Fruit fly (Drosophila melanogaster) whole organism, embryonic: ENCODE results near the gene Vinc.

ENCODE experiments used
- Asciz ChIP-seq: fragments of 200-800 bp; sonication (Bioruptor generic); optimal IDR thresholded peaks from 2 replicates; lab custom pipeline; 2017; ENCODE audit warnings: missing biosample characterization, mild to moderate bottlenecking, missing genetic modification characterization, missing genetic modification reagents
- Atf-2 ChIP-seq: fragments of 200-800 bp; sonication (Bioruptor generic); optimal IDR thresholded peaks from 2 replicates; lab custom pipeline; 2016; ENCODE audit warnings: missing biosample characterization, missing genetic modification characterization
- Atf6 ChIP-seq: fragments of 200-800 bp; sonication (Bioruptor generic); IDR thresholded peaks from 2 replicates; pipeline ENCODE4 v1.3.6; 2022; ENCODE audit warnings: missing biosample characterization, missing genetic modification characterization
- BtbVII ChIP-seq: fragments of 200-800 bp; sonication (Bioruptor generic); optimal IDR thresholded peaks from 3 replicates; lab custom pipeline; 2017; ENCODE audit warnings: missing biosample characterization, mild to moderate bottlenecking, missing genetic modification characterization
- CG10147 ChIP-seq: fragments of 200-800 bp; sonication (Bioruptor generic); optimal IDR thresholded peaks from 2 replicates; lab custom pipeline; 2019; ENCODE audit warnings: missing biosample characterization, mild to moderate bottlenecking, missing genetic modification characterization, moderate library complexity
- CG10274 ChIP-seq: fragments of 200-800 bp; sonication (Bioruptor generic); optimal IDR thresholded peaks from 3 replicates; lab custom pipeline; 2017; ENCODE audit warnings: missing biosample characterization, mild to moderate bottlenecking, missing genetic modification characterization
- CG10321 ChIP-seq: fragments of 200-800 bp; sonication (Bioruptor generic); IDR thresholded peaks from 2 replicates; pipeline ENCODE4 v1.3.6; 2022; ENCODE audit warnings: missing biosample characterization, missing genetic modification characterization
- CG15269 ChIP-seq: fragments of 200-800 bp; sonication (Bioruptor generic); optimal IDR thresholded peaks from 2 replicates; lab custom pipeline; 2018; ENCODE audit warnings: missing biosample characterization, mild to moderate bottlenecking, missing genetic modification characterization, moderate library complexity
- CG2116 ChIP-seq: fragments of 200-800 bp; sonication (Bioruptor generic); optimal IDR thresholded peaks from 3 replicates; lab custom pipeline; 2018; ENCODE audit warnings: missing biosample characterization, mild to moderate bottlenecking, missing genetic modification characterization
- CG2199 ChIP-seq: fragments of 200-800 bp; sonication (Bioruptor generic); IDR thresholded peaks from 3 replicates; pipeline ENCODE4 v1.3.6; 2022; ENCODE audit warnings: missing biosample characterization, missing genetic modification characterization
- CG31441 ChIP-seq: fragments of 200-800 bp; sonication (Bioruptor generic); IDR thresholded peaks from 2 replicates; pipeline ENCODE4 v1.3.6; 2022; ENCODE audit warnings: missing biosample characterization, missing genetic modification characterization
- CG3163 ChIP-seq: fragments of 200-800 bp; sonication (Bioruptor generic); optimal IDR thresholded peaks from 3 replicates; lab custom pipeline; 2016; ENCODE audit warnings: missing biosample characterization, missing genetic modification characterization
- CG33213 ChIP-seq: fragments of 200-800 bp; sonication (Bioruptor generic); optimal IDR thresholded peaks from 3 replicates; lab custom pipeline; 2016; ENCODE audit warnings: missing biosample characterization, missing genetic modification characterization
- CG34376 ChIP-seq: fragments of 200-800 bp; sonication (Bioruptor generic); optimal IDR thresholded peaks from 2 replicates; lab custom pipeline; 2018; ENCODE audit warnings: missing biosample characterization, mild to moderate bottlenecking, missing genetic modification characterization
- CG34422 ChIP-seq: fragments of 200-800 bp; sonication (Bioruptor generic); IDR thresholded peaks from 3 replicates; pipeline ENCODE4 v1.3.6; 2022; ENCODE audit warnings: missing biosample characterization, missing genetic modification characterization
- CG5953 ChIP-seq: fragments of 200-800 bp; sonication (Bioruptor generic); IDR thresholded peaks from 2 replicates; pipeline ENCODE4 v1.3.6; 2022; ENCODE audit warnings: missing biosample characterization, missing genetic modification characterization
- CG6791 ChIP-seq: fragments of 200-800 bp; sonication (Bioruptor generic); IDR thresholded peaks from 3 replicates; pipeline ENCODE4 v1.3.6; 2022; ENCODE audit warnings: missing biosample characterization, missing genetic modification characterization; ENCODE audit not compliant: partially characterized antibody
- CG8281 ChIP-seq: fragments of 200-800 bp; sonication (Bioruptor generic); optimal IDR thresholded peaks from 2 replicates; lab custom pipeline; 2018; ENCODE audit warnings: missing biosample characterization, mild to moderate bottlenecking, missing genetic modification characterization, moderate library complexity
- CG8944 ChIP-seq: fragments of 200-800 bp; sonication (Bioruptor generic); optimal IDR thresholded peaks from 3 replicates; lab custom pipeline; 2016; ENCODE audit warnings: missing biosample characterization, missing genetic modification characterization
- CG9797 ChIP-seq: fragments of 200-800 bp; sonication (Bioruptor generic); optimal IDR thresholded peaks from 3 replicates; lab custom pipeline; 2018; ENCODE audit warnings: missing biosample characterization, mild to moderate bottlenecking, missing genetic modification characterization
- Deaf1 ChIP-seq: fragments of 200-800 bp; optimal IDR thresholded peaks from 3 replicates; lab custom pipeline; 2019; ENCODE audit warnings: missing biosample characterization, mild to moderate bottlenecking, missing genetic modification characterization, moderate library complexity
- Dek ChIP-seq: fragments of 200-800 bp; sonication (Bioruptor generic); optimal IDR thresholded peaks from 3 replicates; lab custom pipeline; 2019; ENCODE audit warnings: missing biosample characterization, mild to moderate bottlenecking, missing genetic modification characterization, moderate library complexity
- Dp ChIP-seq: fragments of 200-800 bp; sonication (Bioruptor generic); optimal IDR thresholded peaks from 2 replicates; lab custom pipeline; 2018; ENCODE audit warnings: missing biosample characterization, mild to moderate bottlenecking, missing genetic modification characterization, moderate library complexity
- Gsc ChIP-seq: fragments of 200-800 bp; sonication (Bioruptor generic); IDR thresholded peaks from 2 replicates; pipeline ENCODE4 v1.3.6; 2022; ENCODE audit warnings: missing biosample characterization, missing genetic modification characterization
- HLH3B ChIP-seq: fragments of 200-800 bp; sonication (Bioruptor generic); IDR thresholded peaks from 2 replicates; pipeline ENCODE4 v1.3.6; 2022; ENCODE audit warnings: missing biosample characterization, missing genetic modification characterization
- HmgZ ChIP-seq: fragments of 200-800 bp; sonication (Bioruptor generic); optimal IDR thresholded peaks from 2 replicates; lab custom pipeline; 2018; ENCODE audit warnings: missing biosample characterization, mild to moderate bottlenecking, missing genetic modification characterization
- Hr78 ChIP-seq, 2 experiments: fragments of 200-800 bp in 1 of 2; fragments of >200 bp in 1 of 2; sonication (Bioruptor generic) in 1 of 2; optimal IDR thresholded peaks; 2 replicates each; lab custom pipeline; 2017 to 2019; ENCODE audit warnings: missing biosample characterization in 2 of 2, missing genetic modification characterization in 2 of 2, mild to moderate bottlenecking in 1 of 2, moderate library complexity in 1 of 2
- NC2α ChIP-seq: fragments of 200-800 bp; sonication (Bioruptor generic); optimal IDR thresholded peaks from 2 replicates; lab custom pipeline; 2016; ENCODE audit warnings: missing biosample characterization, missing genetic modification characterization
- Nf-YC ChIP-seq: fragments of 200-800 bp; optimal IDR thresholded peaks from 3 replicates; lab custom pipeline; 2019; ENCODE audit warnings: missing biosample characterization, mild to moderate bottlenecking, missing genetic modification characterization, moderate library complexity
- Opbp ChIP-seq: fragments of 200-800 bp; sonication (Bioruptor generic); IDR thresholded peaks from 3 replicates; pipeline ENCODE4 v1.3.6; 2022; ENCODE audit warnings: missing biosample characterization, missing genetic modification characterization; ENCODE audit not compliant: partially characterized antibody
- Rx ChIP-seq: fragments of 200-800 bp; sonication (Bioruptor generic); IDR thresholded peaks from 2 replicates; pipeline ENCODE4 v1.3.6; 2022; ENCODE audit warnings: missing biosample characterization, missing genetic modification characterization
- Sin3A ChIP-seq: fragments of >200 bp; optimal IDR thresholded peaks from 2 replicates; lab custom pipeline; 2018
- abd-A ChIP-seq: fragments of 200-800 bp; sonication (Bioruptor generic); optimal IDR thresholded peaks from 3 replicates; lab custom pipeline; 2019; ENCODE audit warnings: missing biosample characterization, mild to moderate bottlenecking, missing genetic modification characterization, moderate library complexity
- br ChIP-seq: fragments of >200 bp; optimal IDR thresholded peaks from 2 replicates; lab custom pipeline; 2017
- bsh ChIP-seq, 2 experiments: fragments of 200-800 bp; sonication (Bioruptor generic); optimal IDR thresholded peaks; 2 replicates each; lab custom pipeline; 2017 to 2018; ENCODE audit warnings: mild to moderate bottlenecking in 2 of 2, missing biosample characterization in 2 of 2, missing genetic modification characterization in 2 of 2, moderate library complexity in 1 of 2
- caup ChIP-seq: fragments of 200-800 bp; sonication (Bioruptor generic); optimal IDR thresholded peaks from 3 replicates; lab custom pipeline; 2017; ENCODE audit warnings: missing biosample characterization, mild to moderate bottlenecking, missing genetic modification characterization, moderate library complexity; ENCODE audit not compliant: severe bottlenecking
- crol ChIP-seq: fragments of 200-800 bp; sonication (Bioruptor generic); IDR thresholded peaks from 2 replicates; pipeline ENCODE4 v1.3.6; 2022; ENCODE audit warnings: missing biosample characterization, missing genetic modification characterization
- crp ChIP-seq, 2 experiments: fragments of 200-800 bp; sonication (Bioruptor generic); optimal IDR thresholded peaks; 2 replicates in 1 of 2; 3 replicates in 1 of 2; lab custom pipeline; 2017; ENCODE audit warnings: missing biosample characterization in 2 of 2, missing genetic modification characterization in 2 of 2, mild to moderate bottlenecking in 1 of 2, moderate library complexity in 1 of 2
- dimm ChIP-seq: fragments of 200-800 bp; sonication (Bioruptor generic); IDR thresholded peaks from 2 replicates; pipeline ENCODE4 v1.3.6; 2022; ENCODE audit warnings: missing biosample characterization, missing genetic modification characterization
- fd96Cb ChIP-seq: fragments of 200-800 bp; sonication (Bioruptor generic); optimal IDR thresholded peaks from 2 replicates; lab custom pipeline; 2018; ENCODE audit warnings: missing biosample characterization, mild to moderate bottlenecking, missing genetic modification characterization, moderate library complexity
- gsb ChIP-seq: fragments of 200-800 bp; sonication (Bioruptor generic); IDR thresholded peaks from 2 replicates; pipeline ENCODE4 v1.3.6; 2022; ENCODE audit warnings: missing biosample characterization, missing genetic modification characterization
- ham ChIP-seq: fragments of 200-800 bp; sonication (Bioruptor generic); IDR thresholded peaks from 2 replicates; pipeline ENCODE4 v1.3.6; 2022; ENCODE audit warnings: missing biosample characterization, missing genetic modification characterization
- kni ChIP-seq: fragments of 200-800 bp; sonication (Bioruptor generic); optimal IDR thresholded peaks from 3 replicates; lab custom pipeline; 2017; ENCODE audit warnings: mild to moderate bottlenecking, missing biosample characterization, missing genetic modification reagents, missing genetic modification characterization
- maf-S ChIP-seq: fragments of 200-800 bp; sonication (Bioruptor generic); optimal IDR thresholded peaks from 2 replicates; lab custom pipeline; 2016; ENCODE audit warnings: missing biosample characterization, missing genetic modification characterization
- odd ChIP-seq: fragments of 200-800 bp; sonication (Bioruptor generic); optimal IDR thresholded peaks from 2 replicates; lab custom pipeline; 2017; ENCODE audit warnings: missing biosample characterization, mild to moderate bottlenecking, missing genetic modification characterization
- pum ChIP-seq: fragments of 200-800 bp; sonication (Bioruptor generic); optimal IDR thresholded peaks from 2 replicates; lab custom pipeline; 2016; ENCODE audit warnings: missing biosample characterization, missing genetic modification characterization
- ranshi ChIP-seq: fragments of 200-800 bp; sonication (Bioruptor generic); IDR thresholded peaks from 2 replicates; pipeline ENCODE4 v1.3.6; 2022; ENCODE audit warnings: missing biosample characterization, missing genetic modification characterization
- salm ChIP-seq: fragments of 200-800 bp; sonication (Bioruptor generic); optimal IDR thresholded peaks from 2 replicates; lab custom pipeline; 2018; ENCODE audit warnings: missing biosample characterization, mild to moderate bottlenecking, missing genetic modification characterization
- stwl ChIP-seq: fragments of 200-800 bp; sonication (Bioruptor generic); optimal IDR thresholded peaks from 3 replicates; lab custom pipeline; 2018; ENCODE audit warnings: missing biosample characterization, mild to moderate bottlenecking, missing genetic modification characterization, moderate library complexity
- tin ChIP-seq: fragments of 200-800 bp; sonication (Bioruptor generic); optimal IDR thresholded peaks from 3 replicates; lab custom pipeline; 2016; ENCODE audit warnings: missing biosample characterization, missing genetic modification characterization
- zen ChIP-seq: fragments of 200-800 bp; sonication (Bioruptor generic); optimal IDR thresholded peaks from 3 replicates; lab custom pipeline; 2018; ENCODE audit warnings: missing biosample characterization, mild to moderate bottlenecking, missing genetic modification characterization, moderate library complexity

The Vinc gene

dm6 chrX:2270557-2270930, 48.2 kb upstream of the Vinc start, which contains the start of gene CG2924 (continued):
- TF ChIP-seq HmgZ (peak; percentile 93), Asciz (peak; percentile 23), Rx (GFP tag; lab: Robert Waterston, UW) (peak; percentile 62), NC2α (GFP tag; lab: Kevin White, UChicago) (peak; percentile 6), Deaf1 (tag; lab: Kevin White, UChicago) (peak; percentile 16), crp (GFP tag; optimal IDR thresholded peaks at IDR 0.05; lab: Kevin White, UChicago) (peak in 1 of 2 experiments; percentile 32), CG10321 (no peak), kni (GFP tag; lab: Kevin White, UChicago) (peak; percentile 11), CG5953 (no peak), abd-A (tag; lab: Kevin White, UChicago) (no peak), maf-S (GFP tag; lab: Kevin White, UChicago) (peak; percentile 30), CG15269 (tag; lab: Kevin White, UChicago) (peak; percentile 8), CG8281 (tag; lab: Kevin White, UChicago) (no peak), Hr78 (GFP tag; optimal IDR thresholded peaks at IDR 0.05; lab: Kevin White, UChicago) (no peak), crol (GFP tag; lab: Robert Waterston, UW) (no peak), CG6791 (GFP tag; lab: Robert Waterston, UW) (peak; percentile 100), BtbVII (no peak), Atf-2 (GFP tag; lab: Kevin White, UChicago) (peak; percentile 6), Nf-YC (tag; lab: Kevin White, UChicago) (peak; percentile 33), dimm (GFP tag; lab: Robert Waterston, UW) (no peak), odd (GFP tag; lab: Kevin White, UChicago) (no peak), Opbp (peak; percentile 100), CG3163 (GFP tag; lab: Kevin White, UChicago) (peak; percentile 54), gsb (no peak), pum (GFP tag; lab: Kevin White, UChicago) (peak; percentile 52), Gsc (GFP tag; lab: Robert Waterston, UW) (no peak), CG9797 (GFP tag; lab: Kevin White, UChicago) (peak; percentile 77), ham (GFP tag; lab: Robert Waterston, UW) (no peak), salm (tag; lab: Kevin White, UChicago) (no peak), CG34422 (GFP tag; lab: Robert Waterston, UW) (peak; percentile 73), Sin3A (peak; percentile 73), CG10147 (GFP tag; lab: Kevin White, UChicago) (peak; percentile 43), Atf6 (GFP tag; lab: Robert Waterston, UW) (no peak), Dp (GFP tag; lab: Kevin White, UChicago) (peak; percentile 93), bsh (GFP tag; optimal IDR thresholded peaks at IDR 0.05; lab: Kevin White, UChicago) (no peak), CG33213 (GFP tag; lab: Kevin White, UChicago) (peak; percentile 83), ranshi (GFP tag; lab: Robert Waterston, UW) (peak; percentile 52; the same call in 1 of the 2 replicates), CG10274 (no peak), CG34376 (peak; percentile 51), tin (peak; percentile 67), Dek (peak; percentile 61), CG31441 (GFP tag; lab: Robert Waterston, UW) (no peak), CG2199 (GFP tag; lab: Robert Waterston, UW) (0 out of 3 replicates have a peak, but pooled peaks have one; percentile 57), fd96Cb (tag; lab: Kevin White, UChicago) (no peak), CG2116 (peak; percentile 87), HLH3B (GFP tag; lab: Robert Waterston, UW) (no peak), stwl (peak; percentile 54), zen (tag; lab: Kevin White, UChicago) (no peak), CG8944 (peak; percentile 65), caup (GFP tag; lab: Kevin White, UChicago) (peak; percentile 34), br (lab: Kevin White, UChicago) (no peak)
